Fruit fly (Drosophila melanogaster) S2 (cell line): ENCODE data around the gene Sarm.

Experiments
- CG8478 ChIP-seq: fragments of >200 bp; optimal IDR thresholded peaks from 2 replicates; lab custom pipeline; 2018
- CTCF ChIP-seq, 2 experiments: fragments of >200 bp; optimal IDR thresholded peaks; 2 replicates each; lab custom pipeline; 2018

DNA sequence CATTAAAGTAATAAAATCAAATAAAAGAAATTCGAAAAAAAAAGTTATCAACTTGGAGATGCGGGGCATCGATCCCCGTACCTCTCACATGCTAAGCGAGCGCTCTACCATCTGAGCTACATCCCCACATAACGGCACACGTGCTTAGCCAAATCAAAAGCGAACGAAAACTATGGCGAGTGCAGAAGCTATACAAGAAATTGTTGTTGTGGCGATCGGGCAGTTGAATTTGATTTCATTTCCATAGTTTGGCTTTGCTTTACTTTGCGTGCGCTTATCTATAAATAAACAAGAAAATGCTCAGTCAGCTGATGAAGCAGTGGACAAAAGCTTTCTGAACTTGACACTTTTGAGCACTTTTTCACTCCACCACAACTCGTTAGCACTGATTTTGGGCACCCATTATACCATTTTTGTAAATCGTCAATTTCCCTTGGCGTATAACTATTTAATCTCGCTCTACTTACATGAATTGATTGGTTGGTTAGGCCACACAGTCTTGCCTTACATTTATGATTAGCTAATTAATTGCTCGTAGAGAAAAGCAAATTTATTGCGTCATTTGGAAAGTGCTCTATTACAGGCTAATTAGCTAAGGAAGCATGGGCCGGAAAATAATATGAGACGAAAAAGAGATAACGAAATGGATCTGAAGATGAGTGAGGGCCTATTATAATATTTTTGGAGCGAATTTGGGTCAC, 35.0 kb upstream of the Sarm start:
- TF ChIP-seq CTCF (optimal IDR thresholded peaks at IDR 0.05; lab: Kevin White, UChicago) (no peak), CG8478 (no peak)
